Fruit fly (Drosophila melanogaster): ENCODE measurements around the gene RhoU.

The RhoU gene

DNA sequence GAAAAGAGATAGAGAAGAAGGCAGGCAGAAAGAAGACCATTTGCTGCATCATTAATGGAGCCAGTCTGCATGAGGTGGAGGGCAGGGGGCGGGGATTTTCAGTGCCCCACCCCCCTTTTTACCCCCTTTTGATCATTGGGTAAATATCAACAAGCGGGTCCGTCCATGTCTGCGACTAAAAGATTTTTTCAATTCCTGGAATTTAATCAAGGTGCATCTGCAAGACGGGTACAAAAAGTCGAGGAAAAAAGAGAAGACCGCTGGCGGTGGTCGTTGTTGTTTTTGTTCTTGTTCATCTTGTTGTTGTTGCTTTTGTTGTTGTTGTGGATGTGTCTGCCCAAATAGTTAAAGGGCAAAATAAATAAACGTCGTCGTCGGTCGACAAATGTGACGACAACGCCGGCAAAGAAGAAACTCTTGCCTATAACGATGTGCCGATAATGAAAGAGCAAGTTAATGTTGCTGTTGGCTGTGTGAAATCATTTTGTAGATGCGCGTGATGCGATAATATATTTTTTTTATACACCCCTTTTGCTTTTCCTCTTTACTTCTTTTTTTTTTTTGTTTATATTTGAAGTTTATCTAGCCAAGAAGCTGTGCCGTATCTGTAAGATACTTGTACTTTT, 29.4 kb downstream of the RhoU start (continued):
- TF ChIP-seq crol (GFP tag; IDR thresholded peaks at IDR 0.05) (peak; percentile 82), dysf (GFP tag; IDR thresholded peaks at IDR 0.05) (no peak), sr (GFP tag; IDR thresholded peaks at IDR 0.05) (no peak), crp (GFP tag; optimal IDR thresholded peaks at IDR 0.05) (no peak), HmgZ (tag; optimal IDR thresholded peaks at IDR 0.05) (no peak), jumu (GFP tag; optimal IDR thresholded peaks at IDR 0.05) (no peak), HLHmδ (GFP tag; optimal IDR thresholded peaks at IDR 0.05) (peak; percentile 34), HLH54F (GFP tag; optimal IDR thresholded peaks at IDR 0.05) (no peak), peb (GFP tag; IDR thresholded peaks at IDR 0.05) (no peak), CG7928 (GFP tag; optimal IDR thresholded peaks at IDR 0.05) (no peak), salm (tag; optimal IDR thresholded peaks at IDR 0.05) (no peak), Sin3A (optimal IDR thresholded peaks at IDR 0.05) (no peak), Poxn (GFP tag; IDR thresholded peaks at IDR 0.05) (no peak), HmgD (GFP tag; optimal IDR thresholded peaks at IDR 0.05) (no peak), CG9817 (tag; optimal IDR thresholded peaks at IDR 0.05) (no peak)

DNA sequence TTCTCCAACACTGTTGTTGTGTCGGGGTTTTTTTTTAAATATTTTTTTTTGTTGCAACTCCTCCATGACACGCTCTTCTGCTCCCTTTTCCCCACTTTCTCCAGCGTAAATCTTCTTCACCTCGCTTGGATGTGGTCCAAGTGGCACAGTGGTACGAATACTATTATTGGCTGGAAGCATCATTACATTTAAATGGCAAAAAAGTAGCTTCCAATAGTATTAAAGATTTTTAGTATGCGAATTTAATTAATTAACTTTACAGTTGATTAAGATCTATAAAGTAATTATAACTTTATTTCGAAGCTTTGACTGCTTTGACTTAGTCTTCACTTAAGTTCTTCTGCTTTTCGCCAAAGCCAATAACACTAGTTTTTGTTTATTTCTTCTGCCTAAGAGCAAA, 32.0 kb downstream of the RhoU start:
- TF ChIP-seq sens (GFP tag), result peak; percentile 54
- peak; percentile 37 for TF ChIP-seq Ets65A (GFP tag)
- TF ChIP-seq Gug (GFP tag; IDR thresholded peaks at IDR 0.05), result no peak
- no peak for TF ChIP-seq wor (GFP tag; IDR thresholded peaks at IDR 0.05)

DNA sequence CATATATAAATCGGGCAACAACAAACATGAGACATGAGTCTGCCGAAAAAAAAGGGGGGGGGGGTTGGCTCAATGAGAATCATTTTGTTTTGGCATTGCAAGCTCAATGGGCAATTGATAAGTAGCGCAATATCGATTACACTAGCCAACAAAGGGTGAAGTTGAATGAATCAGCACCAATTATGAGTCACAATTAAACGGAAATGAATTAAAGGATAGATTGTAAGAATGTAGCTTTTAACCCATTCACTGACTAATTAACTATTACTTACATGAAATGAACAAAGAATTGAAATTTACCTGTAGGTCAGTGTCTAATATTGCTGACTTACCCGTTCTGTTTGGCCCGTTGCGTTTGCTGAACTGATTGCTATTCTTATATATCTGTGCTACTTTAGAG, 39.3 kb downstream of the RhoU start:
- peak; percentile 60 for TF ChIP-seq Drgx (GFP tag; IDR thresholded peaks at IDR 0.05)
- no peak for TF ChIP-seq prd (optimal IDR thresholded peaks at IDR 0.05)
- no peak for TF ChIP-seq prd (GFP tag; IDR thresholded peaks at IDR 0.05)
- no peak for TF ChIP-seq CG9876 (GFP tag; optimal IDR thresholded peaks at IDR 0.05)
- TF ChIP-seq CG10366 (GFP tag; IDR thresholded peaks at IDR 0.05), result no peak
- peak; percentile 51 for TF ChIP-seq Med (GFP tag)
- no peak for TF ChIP-seq hkb (optimal IDR thresholded peaks at IDR 0.05)
- TF ChIP-seq hkb (GFP tag; IDR thresholded peaks at IDR 0.05), result peak; percentile 10; the same call in 1 of the 2 replicates
- TF ChIP-seq sens (GFP tag), result peak; percentile 54
- no peak for TF ChIP-seq pan (optimal IDR thresholded peaks at IDR 0.05)
- peak in 1 of 2 experiments; percentile 17 for TF ChIP-seq pan (GFP tag; optimal IDR thresholded peaks at IDR 0.05 in 1 of 2, IDR thresholded peaks at IDR 0.05 in 1 of 2)
- TF ChIP-seq Xrp1 (GFP tag; IDR thresholded peaks at IDR 0.05), result 0 out of 2 replicates have a peak, but pooled peaks have one; percentile 11
- TF ChIP-seq CG14441 (GFP tag; IDR thresholded peaks at IDR 0.05), result no peak
- TF ChIP-seq Ptx1 (GFP tag; IDR thresholded peaks at IDR 0.05), result 0 out of 2 replicates have a peak, but pooled peaks have one; percentile 12
- TF ChIP-seq CG32532 (GFP tag; IDR thresholded peaks at IDR 0.05), result 0 out of 2 replicates have a peak, but pooled peaks have one; percentile 16
- 0 out of 2 replicates have a peak, but pooled peaks have one; percentile 7 for TF ChIP-seq esg (GFP tag; conservative IDR thresholded peaks at IDR 0.05)

DNA sequence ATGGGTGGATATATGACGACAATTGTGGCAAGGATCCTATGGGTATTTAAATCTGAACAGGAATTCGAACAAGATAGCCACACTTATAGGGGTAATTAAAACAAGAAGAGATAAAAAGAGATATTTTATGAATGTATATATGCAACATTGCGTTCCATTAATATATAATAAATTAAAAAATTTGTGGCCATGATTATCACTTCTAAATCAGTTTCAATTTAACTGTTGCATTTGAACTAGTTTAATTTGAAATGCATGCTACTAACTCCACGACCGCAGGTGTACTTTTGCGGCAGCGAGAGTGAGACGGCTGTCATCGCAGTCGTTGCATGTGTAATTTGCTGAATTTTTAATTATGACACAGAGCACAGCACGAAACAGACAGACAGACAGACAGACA, 40.9 kb downstream of the RhoU start:
- no peak for TF ChIP-seq CG9437 (GFP tag; optimal IDR thresholded peaks at IDR 0.05)
- no peak for TF ChIP-seq org-1 (GFP tag; optimal IDR thresholded peaks at IDR 0.05)
- TF ChIP-seq Drgx (GFP tag; IDR thresholded peaks at IDR 0.05), result peak; percentile 26; the same call in 1 of the 2 replicates

DNA sequence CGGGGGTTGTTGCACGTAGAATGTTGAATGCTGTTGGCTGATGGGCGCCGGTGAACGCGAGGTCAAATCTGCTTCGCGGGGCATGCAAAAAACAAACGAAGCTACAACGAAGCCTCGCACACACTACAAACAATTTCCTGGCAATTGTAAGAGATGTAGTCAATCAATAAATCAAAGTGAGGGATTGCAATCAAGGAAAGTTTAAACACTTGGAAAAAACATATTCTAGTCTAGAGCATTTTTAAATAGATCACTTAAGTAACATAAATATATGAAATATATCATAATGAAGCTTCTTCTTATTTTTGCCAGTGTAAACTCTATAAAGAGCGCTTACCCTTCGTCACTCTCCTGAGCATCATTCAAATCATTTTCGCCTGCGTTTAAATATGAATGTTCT, 51.3 kb downstream of the RhoU start:
- TF ChIP-seq CHES-1-like (GFP tag; optimal IDR thresholded peaks at IDR 0.05) (no peak), GATAe (GFP tag; conservative IDR thresholded peaks at IDR 0.05) (no peak), mld (GFP tag; IDR thresholded peaks at IDR 0.05; ENCODE audit: partially characterized antibody) (no peak), CG2875 (GFP tag; optimal IDR thresholded peaks at IDR 0.05) (no peak), Hr3 (GFP tag; optimal IDR thresholded peaks at IDR 0.05) (no peak), CG9215 (GFP tag; IDR thresholded peaks at IDR 0.05) (no peak), CG10431 (GFP tag; optimal IDR thresholded peaks at IDR 0.05) (no peak), tin (GFP tag; optimal IDR thresholded peaks at IDR 0.05) (no peak), CG31365 (tag; optimal IDR thresholded peaks at IDR 0.05) (no peak), B-H1 (GFP tag; IDR thresholded peaks at IDR 0.05) (no peak), CG8765 (GFP tag; IDR thresholded peaks at IDR 0.05) (no peak), CG8359 (GFP tag; optimal IDR thresholded peaks at IDR 0.05; ENCODE audit: borderline replicate concordance) (no peak)

Data from whole organism, embryonic.